Fruit fly (Drosophila melanogaster): ENCODE data around the gene CtsB.

The CtsB gene

dm6 chrX:13783534-13783949, 1.6 kb upstream of the CtsB start, which contains the start of gene inaE (continued):
- TF ChIP-seq usp (GFP tag; optimal IDR thresholded peaks at IDR 0.05) (no peak), Mio (GFP tag; optimal IDR thresholded peaks at IDR 0.05) (no peak), woc (GFP tag; optimal IDR thresholded peaks at IDR 0.05) (no peak), fru (GFP tag; optimal IDR thresholded peaks at IDR 0.05) (no peak)

dm6 chrX:13779696-13780095, 2.3 kb downstream of the CtsB start:
- TF ChIP-seq rgr (GFP tag; optimal IDR thresholded peaks at IDR 0.05) (no peak), Dif (GFP tag; optimal IDR thresholded peaks at IDR 0.05; ENCODE audit: partially characterized antibody) (no peak), dmrt93B (GFP tag; optimal IDR thresholded peaks at IDR 0.05) (no peak), Hnf4 (GFP tag; optimal IDR thresholded peaks at IDR 0.05) (peak; percentile 73), jim (GFP tag; optimal IDR thresholded peaks at IDR 0.05) (no peak), Abd-B (GFP tag; optimal IDR thresholded peaks at IDR 0.05) (no peak), lola (GFP tag; optimal IDR thresholded peaks at IDR 0.05) (no peak), dsf (GFP tag; optimal IDR thresholded peaks at IDR 0.05; ENCODE audit: borderline replicate concordance) (no peak), CG32264 (GFP tag; optimal IDR thresholded peaks at IDR 0.05) (no peak), usp (GFP tag; optimal IDR thresholded peaks at IDR 0.05) (no peak), Mio (GFP tag; optimal IDR thresholded peaks at IDR 0.05) (no peak), h (GFP tag; optimal IDR thresholded peaks at IDR 0.05) (peak; percentile 25), Sp1 (GFP tag; optimal IDR thresholded peaks at IDR 0.05) (peak; percentile 4), Vsx2 (GFP tag; optimal IDR thresholded peaks at IDR 0.05; ENCODE audit: partially characterized antibody) (no peak), woc (GFP tag; optimal IDR thresholded peaks at IDR 0.05) (no peak), psq (GFP tag; optimal IDR thresholded peaks at IDR 0.05) (no peak), fru (GFP tag; optimal IDR thresholded peaks at IDR 0.05) (peak; percentile 35), br (GFP tag; optimal IDR thresholded peaks at IDR 0.05) (no peak), brk (GFP tag; optimal IDR thresholded peaks at IDR 0.05) (no peak), foxo (GFP tag; optimal IDR thresholded peaks at IDR 0.05) (no peak), Hr83 (GFP tag; optimal IDR thresholded peaks at IDR 0.05; ENCODE audit: poor library complexity, severe bottlenecking) (no peak)

dm6 chrX:13778568-13778967, 3.4 kb downstream of the CtsB start:
- TF ChIP-seq Hr78 (GFP tag; optimal IDR thresholded peaks at IDR 0.05) (no peak), Rel (GFP tag; optimal IDR thresholded peaks at IDR 0.05) (no peak), Rel (tag; optimal IDR thresholded peaks at IDR 0.05) (peak; percentile 91)

dm6 chrX:13770768-13771167, 11.2 kb downstream of the CtsB start:
- TF ChIP-seq h (GFP tag; optimal IDR thresholded peaks at IDR 0.05) (no peak), tai (GFP tag; optimal IDR thresholded peaks at IDR 0.05) (no peak), HLH106 (tag; optimal IDR thresholded peaks at IDR 0.05) (no peak), sv (GFP tag; optimal IDR thresholded peaks at IDR 0.05) (no peak), sage (GFP tag; optimal IDR thresholded peaks at IDR 0.05) (no peak), Abd-B (GFP tag; optimal IDR thresholded peaks at IDR 0.05) (no peak), br (GFP tag; optimal IDR thresholded peaks at IDR 0.05) (no peak), ey (GFP tag; optimal IDR thresholded peaks at IDR 0.05) (no peak)

dm6 chrX:13766495-13766894, 15.5 kb downstream of the CtsB start:
- no peak for TF ChIP-seq dsf (GFP tag; optimal IDR thresholded peaks at IDR 0.05; ENCODE audit: borderline replicate concordance)
- no peak for TF ChIP-seq pan (optimal IDR thresholded peaks at IDR 0.05)
- TF ChIP-seq sage (GFP tag; optimal IDR thresholded peaks at IDR 0.05): no peak
- TF ChIP-seq CG32264 (GFP tag; optimal IDR thresholded peaks at IDR 0.05): no peak
- no peak for TF ChIP-seq Myc (optimal IDR thresholded peaks at IDR 0.05)
- no peak for TF ChIP-seq woc (GFP tag; optimal IDR thresholded peaks at IDR 0.05)
- no peak for TF ChIP-seq CG9705 (GFP tag; optimal IDR thresholded peaks at IDR 0.05)
- no peak for TF ChIP-seq GATAd (GFP tag; optimal IDR thresholded peaks at IDR 0.05)
- TF ChIP-seq HLH106 (tag; optimal IDR thresholded peaks at IDR 0.05): no peak
- no peak for TF ChIP-seq Hnf4 (GFP tag; optimal IDR thresholded peaks at IDR 0.05)
- no peak for TF ChIP-seq lola (GFP tag; optimal IDR thresholded peaks at IDR 0.05)
- TF ChIP-seq Dif (GFP tag; optimal IDR thresholded peaks at IDR 0.05; ENCODE audit: partially characterized antibody): no peak
- TF ChIP-seq N (GFP tag; optimal IDR thresholded peaks at IDR 0.05): no peak
- TF ChIP-seq usp (GFP tag; optimal IDR thresholded peaks at IDR 0.05): no peak
- TF ChIP-seq jim (GFP tag; optimal IDR thresholded peaks at IDR 0.05): no peak
- no peak for TF ChIP-seq fru (GFP tag; optimal IDR thresholded peaks at IDR 0.05)
- no peak for TF ChIP-seq Dfd (GFP tag; optimal IDR thresholded peaks at IDR 0.05)
- no peak for TF ChIP-seq Hr83 (GFP tag; optimal IDR thresholded peaks at IDR 0.05; ENCODE audit: poor library complexity, severe bottlenecking)

Measured in whole organism, wandering third instar larva.